Worm (Caenorhabditis elegans): ENCODE data around the gene moe-3.

- TF ChIP-seq lim-6 (tag; optimal IDR thresholded peaks at IDR 0.05) (no peak), tbx-7 (tag; optimal IDR thresholded peaks at IDR 0.05) (no peak), pqm-1 (tag; optimal IDR thresholded peaks at IDR 0.05) (no peak), unc-55 (GFP tag; optimal IDR thresholded peaks at IDR 0.05) (no peak), lin-11 (tag; optimal IDR thresholded peaks at IDR 0.05) (no peak), zip-5 (tag; optimal IDR thresholded peaks at IDR 0.05) (no peak), tbx-2 (tag; optimal IDR thresholded peaks at IDR 0.05) (no peak), ceh-2 (tag; optimal IDR thresholded peaks at IDR 0.05) (no peak), T23F11.4 (GFP tag; optimal IDR thresholded peaks at IDR 0.05) (no peak), nhr-11 (tag; optimal IDR thresholded peaks at IDR 0.05) (no peak)
These were observed 35.9 kb downstream of the moe-3 start, which contains the start of gene F29C12.6 for ce11 chrII:13129602-13130001.
